Fruit fly (Drosophila melanogaster): Measurements from ENCODE around the gene Mcm6.
A peak's percentile ranks its signal among the peaks of the same experiment; 100 is the strongest.

Gene Mcm6

dm6 chrX:6678635-6679501 lies 4.7 kb downstream of the Mcm6 start, which contains the start of gene ND-ASHI (continued):
- TF ChIP-seq nerfin-1 (tag; optimal IDR thresholded peaks at IDR 0.05) (peak; percentile 83), CG11085 (GFP tag; IDR thresholded peaks at IDR 0.05) (peak; percentile 94), maf-S (GFP tag; optimal IDR thresholded peaks at IDR 0.05) (peak; percentile 90), CG6791 (GFP tag; IDR thresholded peaks at IDR 0.05; ENCODE audit: partially characterized antibody) (no peak), Sry-β (GFP tag; optimal IDR thresholded peaks at IDR 0.05) (peak; percentile 37), ham (GFP tag; IDR thresholded peaks at IDR 0.05) (peak; percentile 88; the same call in 1 of the 2 replicates), peb (GFP tag; IDR thresholded peaks at IDR 0.05) (peak; percentile 90), CG18476 (GFP tag; optimal IDR thresholded peaks at IDR 0.05) (peak; percentile 93), CG9876 (GFP tag; optimal IDR thresholded peaks at IDR 0.05) (peak; percentile 66), CG12744 (GFP tag; optimal IDR thresholded peaks at IDR 0.05) (peak; percentile 90), nau (GFP tag; optimal IDR thresholded peaks at IDR 0.05) (no peak), CG15073 (GFP tag; optimal IDR thresholded peaks at IDR 0.05) (peak; percentile 73), Sry-δ (GFP tag; optimal IDR thresholded peaks at IDR 0.05) (peak; percentile 52), CG8359 (GFP tag; optimal IDR thresholded peaks at IDR 0.05; ENCODE audit: borderline replicate concordance) (peak; percentile 80), Mes4 (GFP tag; optimal IDR thresholded peaks at IDR 0.05) (peak; percentile 84), CG6272 (GFP tag; IDR thresholded peaks at IDR 0.05) (peak; percentile 88), CG32532 (GFP tag; IDR thresholded peaks at IDR 0.05) (peak; percentile 99), nom (GFP tag; optimal IDR thresholded peaks at IDR 0.05) (peak; percentile 96), CG15696 (tag; optimal IDR thresholded peaks at IDR 0.05) (peak; percentile 75)

- TF ChIP-seq bbx (GFP tag; IDR thresholded peaks at IDR 0.05; ENCODE audit: partially characterized antibody) (no peak), croc (GFP tag; conservative IDR thresholded peaks at IDR 0.05) (no peak), sqz (GFP tag; optimal IDR thresholded peaks at IDR 0.05) (no peak), sug (tag; optimal IDR thresholded peaks at IDR 0.05) (peak; percentile 40), CG10543 (GFP tag; optimal IDR thresholded peaks at IDR 0.05) (peak; percentile 56), CG34376 (GFP tag; optimal IDR thresholded peaks at IDR 0.05) (peak; percentile 73), Deaf1 (tag; optimal IDR thresholded peaks at IDR 0.05) (peak; percentile 87), Hr78 (GFP tag; optimal IDR thresholded peaks at IDR 0.05) (no peak), CG8765 (GFP tag; IDR thresholded peaks at IDR 0.05) (no peak), Blimp-1 (GFP tag; optimal IDR thresholded peaks at IDR 0.05) (no peak), rib (GFP tag; IDR thresholded peaks at IDR 0.05) (peak; percentile 6; the same call in 1 of the 2 replicates)
These were observed 5.3 kb downstream of the Mcm6 start for dm6 chrX:6679502-6679810.

dm6 chrX:6681467-6681866 lies 7.3 kb downstream of the Mcm6 start, which contains the start of gene Fum2:
Fum2 (plus strand) TSS chrX:6681767.
- TF ChIP-seq CG15011 (GFP tag; optimal IDR thresholded peaks at IDR 0.05) = no peak
- TF ChIP-seq Ets65A (GFP tag) = peak; percentile 26
- no peak for TF ChIP-seq CG9437 (GFP tag; optimal IDR thresholded peaks at IDR 0.05)
- TF ChIP-seq Hr3 (GFP tag; optimal IDR thresholded peaks at IDR 0.05) = no peak
